Worm (Caenorhabditis elegans): ENCODE measurements around the gene btb-18.

ce11 chrII:3267815-3268214 lies 30.2 kb upstream of the btb-18 start:
- TF ChIP-seq him-1 (tag; optimal IDR thresholded peaks at IDR 0.05) (no peak), dao-5 (tag; optimal IDR thresholded peaks at IDR 0.05) (no peak)
